Worm (Caenorhabditis elegans) whole organism, L4/young adult: Measurements from ENCODE around the gene moc-3.

Experiments used
- W03F9.2 ChIP-seq: fragments of 150-350 bp; optimal IDR thresholded peaks from 2 replicates; lab custom pipeline; 2014; ENCODE audit warnings: missing biosample characterization, missing genetic modification characterization
- dao-5 ChIP-seq: sonication (generic microtip); optimal IDR thresholded peaks from 2 replicates; lab custom pipeline; 2016; ENCODE audit warnings: missing genotype, missing genetic modification characterization, moderate library complexity, missing compliant biosample characterization
- him-1 ChIP-seq: sonication (generic microtip); optimal IDR thresholded peaks from 2 replicates; lab custom pipeline; 2016; ENCODE audit warnings: missing genotype, missing genetic modification reagents, missing genetic modification characterization, missing compliant biosample characterization

DNA sequence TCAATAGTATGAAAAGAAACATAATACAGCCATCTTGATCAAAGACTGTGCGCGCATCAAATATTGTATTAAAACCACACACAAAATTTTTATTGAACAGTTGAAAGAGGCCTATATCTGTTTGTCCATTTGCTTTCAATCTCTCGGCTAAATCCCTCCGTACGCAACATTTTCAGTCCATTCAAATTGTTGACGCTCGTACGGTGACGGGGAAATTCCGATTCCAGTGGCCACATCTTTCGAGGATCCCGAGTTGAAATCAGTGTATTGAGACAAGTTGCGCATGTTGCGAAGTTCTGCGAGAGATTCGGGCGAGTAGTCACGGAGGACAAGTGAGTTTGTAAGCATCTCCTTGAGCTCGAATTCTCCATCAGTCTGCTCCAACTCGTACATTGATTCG is 34.2 kb downstream of the moc-3 start:
- TF ChIP-seq him-1 = no peak
- no peak for TF ChIP-seq W03F9.2 (tag; lab: Kevin White, UChicago)
- no peak for TF ChIP-seq dao-5
